Worm (Caenorhabditis elegans) whole organism, young adult: ENCODE data around the gene bus-17.
A peak's percentile ranks its signal among the peaks of the same experiment; 100 is the strongest.

Source experiments
- B0035.1 ChIP-seq: sonication (generic microtip); optimal IDR thresholded peaks from 2 replicates; lab custom pipeline; 2016; ENCODE audit warnings: missing genetic modification characterization, mild to moderate bottlenecking, missing compliant biosample characterization, missing genotype, missing genetic modification reagents
- C17E4.6 ChIP-seq: fragments of 200-800 bp; sonication (Bioruptor generic); IDR thresholded peaks from 2 replicates; pipeline ENCODE4 v1.3.6; 2022; ENCODE audit warnings: missing genetic modification reagents, missing genetic modification characterization, missing compliant biosample characterization
- F10E7.11 ChIP-seq: sonication (generic microtip); optimal IDR thresholded peaks from 2 replicates; lab custom pipeline; 2017; ENCODE audit warnings: mild to moderate bottlenecking, missing genetic modification characterization, moderate library complexity, missing compliant biosample characterization
- F49E8.2 ChIP-seq: sonication (generic microtip); optimal IDR thresholded peaks from 3 replicates; lab custom pipeline; 2017; ENCODE audit warnings: missing genetic modification characterization, mild to moderate bottlenecking, missing compliant biosample characterization, antibody characterized with exemption, moderate library complexity; ENCODE audit not compliant: insufficient read depth
- Y53G8AR.9 ChIP-seq: fragments of 200-800 bp; sonication (Bioruptor generic); conservative IDR thresholded peaks from 2 replicates; pipeline ENCODE4 v1.3.6; 2022; ENCODE audit warnings: missing genetic modification reagents, missing genetic modification characterization, missing compliant biosample characterization
- Y95B8A.8 ChIP-seq: fragments of 200-800 bp; sonication (Bioruptor generic); IDR thresholded peaks from 2 replicates; pipeline ENCODE4 v1.3.6; 2022; ENCODE audit warnings: missing genetic modification reagents, missing genetic modification characterization, missing compliant biosample characterization
- bed-1 ChIP-seq: fragments of 200-800 bp; sonication (Bioruptor generic); IDR thresholded peaks from 2 replicates; pipeline ENCODE4 v1.3.6; 2022; ENCODE audit warnings: missing genetic modification reagents, missing genetic modification characterization, missing compliant biosample characterization
- bed-2 ChIP-seq: fragments of 200-800 bp; sonication (Bioruptor generic); IDR thresholded peaks from 2 replicates; pipeline ENCODE4 v1.3.6; 2022; ENCODE audit warnings: missing genetic modification reagents, missing genetic modification characterization, missing compliant biosample characterization
- cebp-1 ChIP-seq, 2 experiments: fragments of 200-800 bp in 1 of 2; sonication (Bioruptor generic) in 1 of 2; sonication (generic microtip) in 1 of 2; IDR thresholded peaks in 1 of 2; optimal IDR thresholded peaks in 1 of 2; 2 replicates each; pipeline versions ENCODE4 v1.3.6 to Lab custom; 2017 to 2022; ENCODE audit warnings: missing compliant biosample characterization in 2 of 2, missing genetic modification characterization in 2 of 2, mild to moderate bottlenecking in 1 of 2, missing genetic modification reagents in 1 of 2, moderate library complexity in 1 of 2
- ceh-58 ChIP-seq: fragments of 200-800 bp; sonication (Bioruptor generic); IDR thresholded peaks from 2 replicates; pipeline ENCODE4 v1.3.6; 2022; ENCODE audit warnings: missing genetic modification characterization, missing compliant biosample characterization
- ceh-79 ChIP-seq: sonication (generic microtip); optimal IDR thresholded peaks from 2 replicates; lab custom pipeline; 2017; ENCODE audit warnings: mild to moderate bottlenecking, missing genetic modification characterization, missing compliant biosample characterization
- ceh-91 ChIP-seq: fragments of 200-800 bp; sonication (Bioruptor generic); IDR thresholded peaks from 2 replicates; pipeline ENCODE4 v1.3.6; 2022; ENCODE audit warnings: missing genetic modification reagents, missing genetic modification characterization, missing compliant biosample characterization
- ekl-4 ChIP-seq: fragments of 200-800 bp; sonication (Bioruptor generic); IDR thresholded peaks from 2 replicates; pipeline ENCODE4 v1.3.6; 2022; ENCODE audit warnings: missing genetic modification reagents, missing genetic modification characterization, missing compliant biosample characterization
- fkh-3 ChIP-seq: sonication (generic microtip); optimal IDR thresholded peaks from 2 replicates; lab custom pipeline; 2016; ENCODE audit warnings: mild to moderate bottlenecking, missing genetic modification characterization, missing compliant biosample characterization
- hlh-12 ChIP-seq: sonication (generic microtip); optimal IDR thresholded peaks from 2 replicates; lab custom pipeline; 2016; ENCODE audit warnings: missing genetic modification characterization, missing compliant biosample characterization
- hlh-26 ChIP-seq: fragments of 200-800 bp; sonication (Bioruptor generic); conservative IDR thresholded peaks from 2 replicates; pipeline ENCODE4 v1.3.6; 2022; ENCODE audit warnings: missing genetic modification reagents, missing genetic modification characterization, missing compliant biosample characterization
- hrde-1 ChIP-seq: sonication (generic microtip); optimal IDR thresholded peaks from 2 replicates; lab custom pipeline; 2016; ENCODE audit warnings: missing genetic modification characterization, mild to moderate bottlenecking, missing compliant biosample characterization, moderate library complexity, missing genotype, missing genetic modification reagents, borderline replicate concordance
- hsf-1 ChIP-seq: fragments of 200-800 bp; sonication (Bioruptor generic); IDR thresholded peaks from 2 replicates; pipeline ENCODE4 v1.3.6; 2022; ENCODE audit warnings: missing genetic modification reagents, missing genetic modification characterization, missing compliant biosample characterization
- let-607 ChIP-seq, 2 experiments: fragments of 200-800 bp in 1 of 2; sonication (Bioruptor generic) in 1 of 2; sonication (generic microtip) in 1 of 2; optimal IDR thresholded peaks; 2 replicates each; lab custom pipeline; 2016 to 2018; ENCODE audit warnings: mild to moderate bottlenecking in 2 of 2, missing compliant biosample characterization in 2 of 2, missing genetic modification characterization in 2 of 2, moderate library complexity in 2 of 2, missing genotype in 1 of 2
- lir-1 ChIP-seq: fragments of 200-800 bp; sonication (Bioruptor generic); conservative IDR thresholded peaks from 2 replicates; pipeline ENCODE4 v1.3.6; 2022; ENCODE audit warnings: missing genetic modification reagents, missing genetic modification characterization, missing compliant biosample characterization
- madf-10 ChIP-seq: sonication (generic microtip); optimal IDR thresholded peaks from 2 replicates; lab custom pipeline; 2016; ENCODE audit warnings: mild to moderate bottlenecking, missing genetic modification characterization, missing compliant biosample characterization
- nfya-2 ChIP-seq: fragments of 200-800 bp; sonication (Bioruptor generic); IDR thresholded peaks from 2 replicates; pipeline ENCODE4 v1.3.6; 2022; ENCODE audit warnings: missing genetic modification reagents, missing genetic modification characterization, missing compliant biosample characterization
- nhr-120 ChIP-seq: fragments of 200-800 bp; sonication (Bioruptor generic); IDR thresholded peaks from 2 replicates; pipeline ENCODE4 v1.3.6; 2022; ENCODE audit warnings: missing genetic modification characterization, missing compliant biosample characterization
- nhr-80 ChIP-seq: sonication (generic microtip); optimal IDR thresholded peaks from 2 replicates; lab custom pipeline; 2016; ENCODE audit warnings: missing genetic modification characterization, missing compliant biosample characterization
- nhr-90 ChIP-seq: sonication (generic microtip); optimal IDR thresholded peaks from 2 replicates; lab custom pipeline; 2016; ENCODE audit warnings: missing genotype, mild to moderate bottlenecking, missing genetic modification characterization, missing compliant biosample characterization
- sdz-38 ChIP-seq: sonication (generic microtip); optimal IDR thresholded peaks from 2 replicates; lab custom pipeline; 2016; ENCODE audit warnings: missing genotype, missing genetic modification characterization, missing compliant biosample characterization
- sea-2 ChIP-seq: fragments of 200-800 bp; sonication (Bioruptor generic); IDR thresholded peaks from 2 replicates; pipeline ENCODE4 v1.3.6; 2022; ENCODE audit warnings: missing genetic modification characterization, missing compliant biosample characterization
- snpc-4 ChIP-seq, 5 experiments: fragments of 150-350 bp in 1 of 5; sonication (generic microtip) in 4 of 5; optimal IDR thresholded peaks; 2 replicates each; lab custom pipeline; 2014 to 2018; ENCODE audit warnings: missing genetic modification characterization in 5 of 5, missing biosample characterization in 3 of 5, antibody characterized with exemption in 2 of 5, mild to moderate bottlenecking in 2 of 5, missing compliant biosample characterization in 2 of 5, missing genotype in 2 of 5, moderate library complexity in 2 of 5, missing genetic modification reagents in 1 of 5
- tbx-9 ChIP-seq: sonication (generic microtip); optimal IDR thresholded peaks from 2 replicates; lab custom pipeline; 2016; ENCODE audit warnings: borderline replicate concordance, missing genetic modification characterization, inconsistent platforms, missing compliant biosample characterization
- zfh-2 ChIP-seq: fragments of 200-800 bp; sonication (Bioruptor generic); conservative IDR thresholded peaks from 2 replicates; pipeline ENCODE4 v1.3.6; 2022; ENCODE audit warnings: missing genetic modification reagents, missing genetic modification characterization, missing compliant biosample characterization
- zim-3 ChIP-seq: sonication (generic microtip); optimal IDR thresholded peaks from 2 replicates; lab custom pipeline; 2017; ENCODE audit warnings: mild to moderate bottlenecking, missing genetic modification characterization, moderate library complexity, missing compliant biosample characterization

Gene bus-17

ce11 chrX:15766147-15766546 lies at the start of gene bus-17:
bus-17 (minus strand) TSS chrX:15766354.
- TF ChIP-seq hlh-12, result no peak
- TF ChIP-seq sea-2 (GFP tag; lab: Robert Waterston, UW), result no peak
- TF ChIP-seq let-607 (tag; optimal IDR thresholded peaks at IDR 0.05; lab: Kevin White, UChicago), result no peak
- no peak for TF ChIP-seq nfya-2 (GFP tag; lab: Robert Waterston, UW)

ce11 chrX:15814548-15814947 lies 48.4 kb upstream of the bus-17 start:
- no peak for TF ChIP-seq ceh-91 (GFP tag; lab: Robert Waterston, UW)
- no peak for TF ChIP-seq zim-3 (tag; lab: Kevin White, UChicago)
- TF ChIP-seq bed-2 (GFP tag; lab: Robert Waterston, UW), result no peak
- no peak for TF ChIP-seq F49E8.2 (tag; lab: Kevin White, UChicago)
- TF ChIP-seq ceh-79 (tag; lab: Kevin White, UChicago), result no peak
- TF ChIP-seq ekl-4, result no peak
- TF ChIP-seq tbx-9 (tag; lab: Kevin White, UChicago), result no peak
- TF ChIP-seq madf-10 (tag; lab: Kevin White, UChicago), result no peak
- no peak for TF ChIP-seq bed-1 (GFP tag; lab: Robert Waterston, UW)
- no peak for TF ChIP-seq hrde-1 (tag; lab: Kevin White, UChicago)
- no peak for TF ChIP-seq sdz-38 (tag; lab: Kevin White, UChicago)
- TF ChIP-seq hlh-26 (GFP tag; lab: Robert Waterston, UW), result no peak
- TF ChIP-seq fkh-3, result no peak
- TF ChIP-seq cebp-1 (GFP tag; IDR thresholded peaks at IDR 0.05; lab: Robert Waterston, UW), result no peak
- TF ChIP-seq cebp-1 (tag; optimal IDR thresholded peaks at IDR 0.05; lab: Kevin White, UChicago), result no peak
- no peak for TF ChIP-seq nhr-90 (tag; lab: Kevin White, UChicago)
- no peak for TF ChIP-seq lir-1
- TF ChIP-seq hsf-1, result no peak
- TF ChIP-seq Y95B8A.8, result no peak

- TF ChIP-seq F10E7.11 (tag; lab: Kevin White, UChicago) (no peak), nhr-80 (tag; lab: Kevin White, UChicago) (no peak), C17E4.6 (no peak), B0035.1 (no peak)
- TF ChIP-seq, all 124 proteins: peak for 0
Measured at ce11 chrX:15811341-15811740, 45.2 kb upstream of the bus-17 start.

DNA sequence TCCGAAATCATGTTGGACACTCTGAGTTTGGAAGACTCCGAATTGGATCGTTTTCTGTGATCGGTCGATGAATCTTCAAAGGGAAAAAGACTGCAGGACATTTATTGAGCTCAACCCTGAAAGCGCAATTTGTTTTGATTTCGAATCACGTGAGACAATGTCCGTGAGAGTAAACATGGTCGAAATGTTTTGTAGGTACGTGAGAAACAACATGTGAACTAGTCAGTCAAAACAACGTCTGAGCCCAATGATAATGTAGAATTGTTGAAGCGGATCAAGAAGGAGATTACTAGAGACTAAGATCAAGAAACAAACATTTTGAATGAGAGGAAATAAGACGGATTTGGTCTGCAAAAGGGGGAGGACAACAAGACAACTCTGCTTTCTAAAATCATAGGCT lies 37.9 kb upstream of the bus-17 start, which contains the start of gene Y7A5A.7:
TSS of gene Y7A5A.7 (minus strand) at position 101 of the 400 bp plus-strand sequence.
- no peak for TF ChIP-seq nhr-120 (GFP tag; lab: Robert Waterston, UW)
- TF ChIP-seq ceh-58 (GFP tag; lab: Robert Waterston, UW), result no peak
- TF ChIP-seq Y53G8AR.9 (GFP tag; lab: Robert Waterston, UW), result no peak

ce11 chrX:15801827-15802226 lies 35.7 kb upstream of the bus-17 start:
- no peak for TF ChIP-seq ceh-58 (GFP tag; lab: Robert Waterston, UW)
- peak; percentile 64; the same call in 1 of the 2 replicates for TF ChIP-seq zfh-2 (GFP tag; lab: Robert Waterston, UW)
- no peak for TF ChIP-seq snpc-4 (GFP tag; optimal IDR thresholded peaks at IDR 0.05; lab: Kevin White, UChicago)
- TF ChIP-seq snpc-4 (tag; optimal IDR thresholded peaks at IDR 0.05; lab: Kevin White, UChicago), result peak in 2 of 4 experiments; percentile 20 to 41
